Worm (Caenorhabditis elegans) whole organism, midembryonic: ENCODE data around the gene inpp-1.

Source experiments
- T22C8.4 ChIP-seq: fragments of 200-800 bp; sonication (Bioruptor generic); IDR thresholded peaks from 2 replicates; pipeline ENCODE4 v1.3.6; 2022; ENCODE audit warnings: missing genetic modification characterization, missing compliant biosample characterization
- cog-1 ChIP-seq: sonication (generic microtip); optimal IDR thresholded peaks from 2 replicates; lab custom pipeline; 2016; ENCODE audit warnings: missing genetic modification characterization, missing compliant biosample characterization
- flt-1 ChIP-seq: fragments of 200-800 bp; sonication (Bioruptor generic); IDR thresholded peaks from 2 replicates; pipeline ENCODE4 v1.3.6; 2022; ENCODE audit warnings: missing genetic modification characterization, missing compliant biosample characterization
- klf-2 ChIP-seq: fragments of 200-800 bp; sonication (Bioruptor generic); conservative IDR thresholded peaks from 2 replicates; pipeline ENCODE4 v1.3.6; 2022; ENCODE audit warnings: missing genetic modification reagents, missing genetic modification characterization, missing compliant biosample characterization
- med-1 ChIP-seq: sonication (generic microtip); optimal IDR thresholded peaks from 2 replicates; lab custom pipeline; 2017; ENCODE audit warnings: missing genetic modification characterization, mild to moderate bottlenecking, missing compliant biosample characterization, antibody characterized with exemption, missing genetic modification reagents; ENCODE audit not compliant: insufficient read depth
- ref-1 ChIP-seq: fragments of 200-800 bp; sonication (Bioruptor generic); conservative IDR thresholded peaks from 2 replicates; pipeline ENCODE4 v1.3.6; 2022; ENCODE audit warnings: missing genetic modification reagents, missing genetic modification characterization, missing compliant biosample characterization
- tab-1 ChIP-seq: fragments of 200-800 bp; sonication (Bioruptor generic); IDR thresholded peaks from 2 replicates; pipeline ENCODE4 v1.3.6; 2022; ENCODE audit warnings: missing genetic modification characterization, missing compliant biosample characterization

DNA sequence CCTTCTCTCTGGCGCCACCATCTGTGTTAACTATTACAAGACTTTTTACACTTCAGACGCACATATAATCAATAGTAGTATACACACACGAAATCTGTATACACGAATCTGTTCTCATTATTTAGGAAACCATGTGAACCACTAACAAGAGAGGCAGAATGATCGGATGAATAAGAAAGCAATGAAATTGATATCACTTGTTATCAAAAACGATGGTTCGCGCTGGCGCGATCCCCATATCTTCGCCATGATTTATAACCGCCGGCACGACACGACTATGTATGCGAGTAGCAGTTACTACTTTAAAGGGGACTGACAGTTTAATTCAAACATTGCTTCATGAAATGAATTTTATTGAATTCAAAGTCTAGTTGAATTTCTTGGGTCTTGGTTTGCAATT is 7.6 kb upstream of the inpp-1 start:
- TF ChIP-seq klf-2 (GFP tag; lab: Robert Waterston, UW), result no peak
- no peak for TF ChIP-seq cog-1 (tag; lab: Kevin White, UChicago)
- TF ChIP-seq ref-1 (GFP tag; lab: Robert Waterston, UW), result no peak
- no peak for TF ChIP-seq flt-1 (GFP tag; lab: Robert Waterston, UW)
- TF ChIP-seq tab-1 (GFP tag; lab: Robert Waterston, UW), result no peak
- TF ChIP-seq T22C8.4 (GFP tag; lab: Robert Waterston, UW), result no peak
- TF ChIP-seq med-1, result no peak
